Fruit fly (Drosophila melanogaster) whole organism, embryonic: ENCODE measurements around the gene mib1.

Experiments
- Aef1 ChIP-seq: fragments of 200-800 bp; sonication (Bioruptor generic); IDR thresholded peaks from 3 replicates; pipeline ENCODE4 v1.3.6; 2022; ENCODE audit warnings: missing biosample characterization, missing genetic modification characterization
- CG10147 ChIP-seq: fragments of 200-800 bp; sonication (Bioruptor generic); optimal IDR thresholded peaks from 2 replicates; lab custom pipeline; 2019; ENCODE audit warnings: missing biosample characterization, mild to moderate bottlenecking, missing genetic modification characterization, moderate library complexity
- CG11456 ChIP-seq: fragments of 200-800 bp; sonication (Bioruptor generic); IDR thresholded peaks from 3 replicates; pipeline ENCODE4 v1.3.6; 2022; ENCODE audit warnings: missing biosample characterization, missing genetic modification characterization
- CG13775 ChIP-seq: fragments of 200-800 bp; sonication (Bioruptor generic); optimal IDR thresholded peaks from 3 replicates; lab custom pipeline; 2017; ENCODE audit warnings: missing biosample characterization, mild to moderate bottlenecking, missing genetic modification characterization
- CG13894 ChIP-seq: fragments of 200-800 bp; sonication (Bioruptor generic); optimal IDR thresholded peaks from 3 replicates; lab custom pipeline; 2018; ENCODE audit warnings: missing biosample characterization, mild to moderate bottlenecking, missing genetic modification characterization, moderate library complexity
- CG17568 ChIP-seq: fragments of 200-800 bp; sonication (Bioruptor generic); optimal IDR thresholded peaks from 2 replicates; lab custom pipeline; 2018; ENCODE audit warnings: missing biosample characterization, mild to moderate bottlenecking, missing genetic modification characterization, moderate library complexity
- CG17829 ChIP-seq: fragments of 200-800 bp; optimal IDR thresholded peaks from 2 replicates; lab custom pipeline; 2019; ENCODE audit warnings: missing biosample characterization, mild to moderate bottlenecking, missing genetic modification characterization, moderate library complexity
- CG18619 ChIP-seq: fragments of 200-800 bp; sonication (Bioruptor generic); optimal IDR thresholded peaks from 3 replicates; lab custom pipeline; 2017; ENCODE audit warnings: missing biosample characterization, mild to moderate bottlenecking, missing genetic modification characterization
- CG2875 ChIP-seq: fragments of 200-800 bp; sonication (Bioruptor generic); optimal IDR thresholded peaks from 2 replicates; lab custom pipeline; 2017; ENCODE audit warnings: missing biosample characterization, mild to moderate bottlenecking, missing genetic modification characterization, missing genetic modification reagents
- CG30403 ChIP-seq: fragments of 200-800 bp; sonication (Bioruptor generic); optimal IDR thresholded peaks from 3 replicates; lab custom pipeline; 2016; ENCODE audit warnings: missing biosample characterization, missing genetic modification characterization
- CG31365 ChIP-seq: fragments of 200-800 bp; sonication (Bioruptor generic); optimal IDR thresholded peaks from 2 replicates; lab custom pipeline; 2018; ENCODE audit warnings: missing biosample characterization, mild to moderate bottlenecking, missing genetic modification characterization
- CG3407 ChIP-seq: fragments of 200-800 bp; sonication (Bioruptor generic); optimal IDR thresholded peaks from 2 replicates; lab custom pipeline; 2018; ENCODE audit warnings: missing biosample characterization, mild to moderate bottlenecking, missing genetic modification characterization
- CG3726 ChIP-seq: fragments of 200-800 bp; sonication (Bioruptor generic); IDR thresholded peaks from 3 replicates; pipeline ENCODE4, ENCODE4 v1.3.6; 2022; ENCODE audit warnings: missing biosample characterization, missing genetic modification characterization
- CG4854 ChIP-seq: fragments of 200-800 bp; sonication (Bioruptor generic); optimal IDR thresholded peaks from 2 replicates; lab custom pipeline; 2016; ENCODE audit warnings: missing biosample characterization, missing genetic modification characterization, inconsistent platforms
- CG6272 ChIP-seq: fragments of 200-800 bp; sonication (Bioruptor generic); IDR thresholded peaks from 2 replicates; pipeline ENCODE4 v1.3.6; 2022; ENCODE audit warnings: missing biosample characterization, missing genetic modification characterization
- CG7357 ChIP-seq: fragments of 200-800 bp; sonication (Bioruptor generic); IDR thresholded peaks from 3 replicates; pipeline ENCODE4 v1.3.6; 2022; ENCODE audit warnings: missing biosample characterization, missing genetic modification characterization
- CG7745 ChIP-seq: fragments of 200-800 bp; sonication (Bioruptor generic); optimal IDR thresholded peaks from 2 replicates; lab custom pipeline; 2018; ENCODE audit warnings: missing biosample characterization, mild to moderate bottlenecking, missing genetic modification characterization, moderate library complexity
- CG8388 ChIP-seq: fragments of 200-800 bp; sonication (Bioruptor generic); optimal IDR thresholded peaks from 2 replicates; lab custom pipeline; 2019; ENCODE audit warnings: missing biosample characterization, mild to moderate bottlenecking, missing genetic modification characterization, moderate library complexity
- CG9215 ChIP-seq: fragments of 200-800 bp; sonication (Bioruptor generic); IDR thresholded peaks from 2 replicates; pipeline ENCODE4 v1.3.6; 2022; ENCODE audit warnings: missing biosample characterization, missing genetic modification characterization
- Dek ChIP-seq: fragments of 200-800 bp; sonication (Bioruptor generic); optimal IDR thresholded peaks from 3 replicates; lab custom pipeline; 2019; ENCODE audit warnings: missing biosample characterization, mild to moderate bottlenecking, missing genetic modification characterization, moderate library complexity
- Dip2 ChIP-seq: fragments of 200-800 bp; sonication (Bioruptor generic); IDR thresholded peaks from 2 replicates; pipeline ENCODE4 v1.3.6; 2022; ENCODE audit warnings: missing biosample characterization, missing genetic modification characterization
- GATAe ChIP-seq: fragments of 200-800 bp; sonication (Bioruptor generic); conservative IDR thresholded peaks from 2 replicates; pipeline ENCODE4 v1.3.6; 2022; ENCODE audit warnings: missing biosample characterization, missing genetic modification characterization
- HHEX ChIP-seq: fragments of 200-800 bp; sonication (Bioruptor generic); optimal IDR thresholded peaks from 3 replicates; lab custom pipeline; 2017; ENCODE audit warnings: missing biosample characterization, mild to moderate bottlenecking, missing genetic modification characterization, missing genetic modification reagents
- NfI ChIP-seq: fragments of 200-800 bp; sonication (Bioruptor generic); optimal IDR thresholded peaks from 3 replicates; lab custom pipeline; 2018; ENCODE audit warnings: missing biosample characterization, mild to moderate bottlenecking, missing genetic modification characterization, moderate library complexity
- Usf ChIP-seq: fragments of 200-800 bp; sonication (Bioruptor generic); optimal IDR thresholded peaks from 2 replicates; lab custom pipeline; 2017; ENCODE audit warnings: missing genotype, missing biosample characterization, missing genetic modification characterization
- Xbp1 ChIP-seq: fragments of 200-800 bp; sonication (Bioruptor generic); optimal IDR thresholded peaks from 3 replicates; lab custom pipeline; 2016; ENCODE audit warnings: missing biosample characterization, mild to moderate bottlenecking, missing genetic modification characterization
- al ChIP-seq: fragments of 200-800 bp; sonication (Bioruptor generic); IDR thresholded peaks from 2 replicates; pipeline ENCODE4 v1.3.6; 2022; ENCODE audit warnings: missing biosample characterization, missing genetic modification characterization
- cad ChIP-seq: fragments of >200 bp; optimal IDR thresholded peaks from 2 replicates; lab custom pipeline; 2017; ENCODE audit warnings: missing biosample characterization, missing genetic modification characterization
- cato ChIP-seq: fragments of 200-800 bp; sonication (Bioruptor generic); optimal IDR thresholded peaks from 2 replicates; lab custom pipeline; 2016; ENCODE audit warnings: missing biosample characterization, missing genetic modification characterization, borderline replicate concordance
- ci ChIP-seq: fragments of 200-800 bp; sonication (Bioruptor generic); IDR thresholded peaks from 3 replicates; pipeline ENCODE4 v1.3.6; 2022; ENCODE audit warnings: missing biosample characterization, missing genetic modification characterization
- cwo ChIP-seq: fragments of 200-800 bp; sonication (Bioruptor generic); optimal IDR thresholded peaks from 3 replicates; lab custom pipeline; 2017; ENCODE audit warnings: missing biosample characterization, missing genetic modification characterization, mild to moderate bottlenecking, moderate library complexity, missing genetic modification reagents
- dati ChIP-seq: fragments of 200-800 bp; sonication (Bioruptor generic); IDR thresholded peaks from 2 replicates; pipeline ENCODE4 v1.3.6; 2022; ENCODE audit warnings: missing biosample characterization, missing genetic modification characterization
- disco-r ChIP-seq: fragments of 200-800 bp; sonication (Bioruptor generic); optimal IDR thresholded peaks from 2 replicates; lab custom pipeline; 2016; ENCODE audit warnings: missing biosample characterization, missing genetic modification characterization
- dpn ChIP-seq, 2 experiments: fragments of 200-800 bp; sonication (Bioruptor generic); optimal IDR thresholded peaks; 3 replicates each; lab custom pipeline; 2016; ENCODE audit warnings: missing biosample characterization in 2 of 2, missing genetic modification characterization in 2 of 2
- ewg ChIP-seq: fragments of 200-800 bp; sonication (Bioruptor generic); optimal IDR thresholded peaks from 3 replicates; lab custom pipeline; 2017; ENCODE audit warnings: mild to moderate bottlenecking, missing biosample characterization, missing genetic modification reagents, missing genetic modification characterization
- gem ChIP-seq: fragments of 200-800 bp; sonication (Bioruptor generic); optimal IDR thresholded peaks from 2 replicates; lab custom pipeline; 2019; ENCODE audit warnings: missing biosample characterization, mild to moderate bottlenecking, missing genetic modification characterization, moderate library complexity
- gfzf ChIP-seq: fragments of 200-800 bp; sonication (Bioruptor generic); optimal IDR thresholded peaks from 2 replicates; lab custom pipeline; 2016; ENCODE audit warnings: missing biosample characterization, mild to moderate bottlenecking, missing genetic modification characterization, moderate library complexity
- kah ChIP-seq: fragments of 200-800 bp; sonication (Bioruptor generic); optimal IDR thresholded peaks from 2 replicates; lab custom pipeline; 2018; ENCODE audit warnings: missing biosample characterization, mild to moderate bottlenecking, missing genetic modification characterization
- lilli ChIP-seq: fragments of 200-800 bp; sonication (Bioruptor generic); optimal IDR thresholded peaks from 3 replicates; lab custom pipeline; 2016; ENCODE audit warnings: missing biosample characterization, missing genetic modification characterization
- oc ChIP-seq: fragments of 200-800 bp; sonication (Bioruptor generic); optimal IDR thresholded peaks from 2 replicates; lab custom pipeline; 2018; ENCODE audit warnings: missing biosample characterization, mild to moderate bottlenecking, missing genetic modification characterization, moderate library complexity
- run ChIP-seq: fragments of 200-800 bp; sonication (Bioruptor generic); optimal IDR thresholded peaks from 3 replicates; lab custom pipeline; 2018; ENCODE audit warnings: missing biosample characterization, mild to moderate bottlenecking, missing genetic modification characterization
- sc ChIP-seq, 3 experiments: fragments of >200 bp in 2 of 3; fragments of 200-800 bp in 1 of 3; sonication (Bioruptor generic) in 1 of 3; optimal IDR thresholded peaks; 2 replicates in 2 of 3; 3 replicates in 1 of 3; lab custom pipeline; 2017; ENCODE audit warnings: mild to moderate bottlenecking in 1 of 3, missing biosample characterization in 1 of 3, missing genetic modification characterization in 1 of 3, missing genetic modification reagents in 1 of 3
- sima ChIP-seq: fragments of 200-800 bp; sonication (Bioruptor generic); optimal IDR thresholded peaks from 2 replicates; lab custom pipeline; 2016; ENCODE audit warnings: missing biosample characterization, missing genetic modification characterization
- sob ChIP-seq: fragments of 200-800 bp; sonication (Bioruptor generic); IDR thresholded peaks from 2 replicates; pipeline ENCODE4 v1.3.6; 2022; ENCODE audit warnings: missing biosample characterization, missing genetic modification characterization
- trem ChIP-seq: fragments of 200-800 bp; optimal IDR thresholded peaks from 3 replicates; lab custom pipeline; 2019; ENCODE audit warnings: missing biosample characterization, mild to moderate bottlenecking, missing genetic modification characterization, moderate library complexity
- ttk ChIP-seq: fragments of 200-800 bp; sonication (Bioruptor generic); IDR thresholded peaks from 2 replicates; pipeline ENCODE4 v2.1.2; 2022; ENCODE audit warnings: missing biosample characterization, missing genetic modification characterization
- vvl ChIP-seq: fragments of 200-800 bp; sonication (Bioruptor generic); IDR thresholded peaks from 2 replicates; pipeline ENCODE4 v1.3.6; 2022; ENCODE audit warnings: missing biosample characterization, missing genetic modification characterization
- zf30C ChIP-seq: fragments of 200-800 bp; sonication (Bioruptor generic); optimal IDR thresholded peaks from 3 replicates; lab custom pipeline; 2018; ENCODE audit warnings: missing biosample characterization, mild to moderate bottlenecking, missing genetic modification characterization

Gene mib1

DNA sequence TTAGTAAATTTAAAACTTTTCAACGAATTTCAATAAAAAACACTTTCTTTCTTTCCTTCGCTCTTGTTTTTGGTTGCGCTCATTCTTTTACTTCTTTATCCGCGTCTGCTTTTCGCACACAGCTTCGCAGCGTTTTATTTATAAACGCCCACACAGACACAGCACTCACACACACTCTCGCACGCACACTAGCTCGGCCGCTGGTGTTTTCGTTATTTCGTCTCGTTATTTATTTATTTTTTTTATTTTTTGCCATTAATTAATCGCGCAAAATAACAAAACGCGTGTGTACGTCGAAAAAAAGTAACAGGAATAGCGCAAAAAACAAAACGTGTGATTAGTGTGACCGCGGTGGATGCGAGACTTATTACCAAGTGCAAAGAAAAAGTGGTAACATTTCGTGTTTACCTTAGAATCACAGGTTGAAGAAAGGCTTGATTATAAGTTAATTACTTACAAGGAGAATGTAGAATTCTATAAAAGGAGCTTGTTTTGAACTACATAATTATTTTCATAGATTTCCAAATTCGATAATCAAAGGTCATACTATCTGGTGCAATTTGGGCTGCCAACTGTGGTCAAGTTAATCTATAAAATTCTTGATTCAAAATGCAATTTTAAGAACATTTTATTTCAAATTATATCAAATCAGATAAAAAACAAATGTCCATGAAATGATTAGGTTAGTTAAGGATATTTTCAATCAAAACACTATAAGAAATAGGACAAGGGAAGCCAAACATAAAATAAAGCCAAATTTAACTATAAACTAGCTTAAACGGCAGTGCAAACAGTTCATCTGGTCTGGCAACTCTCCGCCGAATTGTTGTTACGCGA lies 7.0 kb downstream of the mib1 start, which contains the start of the genes hzg and mRpS31:
Gene hzg (minus strand): TSS at position 336 of the 837 bp plus-strand sequence.
Gene mRpS31 (plus strand): TSS at position 793 of the 837 bp plus-strand sequence.
- TF ChIP-seq sima (GFP tag; lab: Kevin White, UChicago) = no peak
- TF ChIP-seq sob (GFP tag; lab: Robert Waterston, UW) = peak; percentile 41; the same call in 1 of the 2 replicates
- TF ChIP-seq cad (GFP tag; lab: Kevin White, UChicago) = no peak
- no peak for TF ChIP-seq disco-r (GFP tag; lab: Kevin White, UChicago)
- peak; percentile 5 for TF ChIP-seq zf30C (GFP tag; lab: Kevin White, UChicago)
- peak; percentile 82 for TF ChIP-seq CG17829 (tag; lab: Kevin White, UChicago)
- TF ChIP-seq CG6272 = peak; percentile 51
- no peak for TF ChIP-seq cato (GFP tag; lab: Kevin White, UChicago)
- TF ChIP-seq CG7357 (GFP tag; lab: Robert Waterston, UW) = no peak
- TF ChIP-seq trem (tag; lab: Kevin White, UChicago) = peak; percentile 99
- peak; percentile 54 for TF ChIP-seq Xbp1 (GFP tag; lab: Kevin White, UChicago)
- no peak for TF ChIP-seq cwo
- no peak for TF ChIP-seq GATAe (GFP tag; lab: Robert Waterston, UW)
- TF ChIP-seq CG2875 = no peak
- no peak for TF ChIP-seq dati
- peak; percentile 56 for TF ChIP-seq CG13775
- no peak for TF ChIP-seq CG31365 (tag; lab: Kevin White, UChicago)
- TF ChIP-seq CG13894 = peak; percentile 44
- no peak for TF ChIP-seq Dip2 (GFP tag; lab: Robert Waterston, UW)
- TF ChIP-seq CG7745 (tag; lab: Kevin White, UChicago) = peak; percentile 20
- peak; percentile 44 for TF ChIP-seq NfI
- peak; percentile 21 for TF ChIP-seq CG8388 (GFP tag; lab: Kevin White, UChicago)
- TF ChIP-seq vvl (GFP tag; lab: Robert Waterston, UW) = peak; percentile 54; the same call in 1 of the 2 replicates
- no peak for TF ChIP-seq sc (optimal IDR thresholded peaks at IDR 0.05; lab: Kevin White, UChicago)
- no peak for TF ChIP-seq sc (GFP tag; optimal IDR thresholded peaks at IDR 0.05; lab: Kevin White, UChicago)
- peak; percentile 74 for TF ChIP-seq CG30403 (GFP tag; lab: Kevin White, UChicago)
- peak; percentile 89 for TF ChIP-seq gfzf (GFP tag; lab: Kevin White, UChicago)
- no peak for TF ChIP-seq Usf (GFP tag; lab: Kevin White, UChicago)
- TF ChIP-seq CG3726 = no peak
- TF ChIP-seq CG17568 (GFP tag; lab: Kevin White, UChicago) = peak; percentile 58
- no peak for TF ChIP-seq oc (tag; lab: Kevin White, UChicago)
- TF ChIP-seq dpn (GFP tag; optimal IDR thresholded peaks at IDR 0.05; lab: Kevin White, UChicago) = peak; percentile 46 to 65
- TF ChIP-seq CG3407 (GFP tag; lab: Kevin White, UChicago) = no peak
- peak; percentile 23; the same call in 1 of the 2 replicates for TF ChIP-seq ttk (GFP tag; lab: Robert Waterston, UW)
- peak; percentile 23 for TF ChIP-seq Dek (tag; lab: Kevin White, UChicago)
- TF ChIP-seq CG10147 (GFP tag; lab: Kevin White, UChicago) = peak; percentile 65
- TF ChIP-seq HHEX = no peak
- TF ChIP-seq al (GFP tag; lab: Robert Waterston, UW) = peak; percentile 52; the same call in 1 of the 2 replicates
- TF ChIP-seq CG11456 = no peak
- peak; percentile 77 for TF ChIP-seq gem (tag; lab: Kevin White, UChicago)
- TF ChIP-seq CG4854 (GFP tag; lab: Kevin White, UChicago) = no peak
- TF ChIP-seq ci = no peak
- TF ChIP-seq CG9215 (GFP tag; lab: Robert Waterston, UW) = peak; percentile 57
- TF ChIP-seq Aef1 (GFP tag; lab: Robert Waterston, UW) = no peak
- peak; percentile 5 for TF ChIP-seq CG18619
- TF ChIP-seq run (tag; lab: Kevin White, UChicago) = no peak
- TF ChIP-seq lilli (GFP tag; lab: Kevin White, UChicago) = peak; percentile 72
- TF ChIP-seq kah (GFP tag; lab: Kevin White, UChicago) = no peak
- TF ChIP-seq ewg = no peak
